Worm (Caenorhabditis elegans) whole organism, young adult: Measurements from ENCODE around the gene F10G7.9.

Experiments used
- B0019.2 ChIP-seq: fragments of 200-800 bp; sonication (Bioruptor generic); conservative IDR thresholded peaks from 2 replicates; pipeline ENCODE4 v1.3.6; 2022; ENCODE audit warnings: missing genetic modification reagents, missing genetic modification characterization, missing compliant biosample characterization
- B0336.3 ChIP-seq: fragments of 200-800 bp; sonication (Bioruptor generic); IDR thresholded peaks from 2 replicates; pipeline ENCODE4 v1.3.6; 2022; ENCODE audit warnings: missing genetic modification characterization, missing compliant biosample characterization
- C06A6.2 ChIP-seq: fragments of 200-800 bp; sonication (Bioruptor generic); conservative IDR thresholded peaks from 2 replicates; pipeline ENCODE4 v1.3.6; 2022; ENCODE audit warnings: missing genetic modification characterization, missing compliant biosample characterization
- F33H1.4 ChIP-seq: fragments of 200-800 bp; sonication (Bioruptor generic); IDR thresholded peaks from 2 replicates; pipeline ENCODE4 v1.3.6; 2022; ENCODE audit warnings: missing genetic modification reagents, missing genetic modification characterization, missing compliant biosample characterization
- F39B2.1 ChIP-seq: fragments of 200-800 bp; sonication (Bioruptor generic); IDR thresholded peaks from 2 replicates; pipeline ENCODE4 v1.3.6; 2022; ENCODE audit warnings: missing genetic modification reagents, missing genetic modification characterization, missing compliant biosample characterization
- F49E8.2 ChIP-seq: sonication (generic microtip); optimal IDR thresholded peaks from 3 replicates; lab custom pipeline; 2017; ENCODE audit warnings: missing genetic modification characterization, mild to moderate bottlenecking, missing compliant biosample characterization, antibody characterized with exemption, moderate library complexity; ENCODE audit not compliant: insufficient read depth
- K12H6.12 ChIP-seq: fragments of 200-800 bp; sonication (Bioruptor generic); optimal IDR thresholded peaks from 2 replicates; lab custom pipeline; 2018; ENCODE audit warnings: mild to moderate bottlenecking, missing genetic modification characterization, missing compliant biosample characterization
- ama-1 ChIP-seq, 3 experiments: fragments of 150-350 bp in 1 of 3; sonication (generic microtip) in 2 of 3; optimal IDR thresholded peaks; 2 replicates each; lab custom pipeline; 2014 to 2018; ENCODE audit warnings: missing biosample characterization in 2 of 3, missing genetic modification characterization in 2 of 3, missing genetic modification reagents in 2 of 3
- aptf-2 ChIP-seq: fragments of 200-800 bp; sonication (Bioruptor generic); conservative IDR thresholded peaks from 2 replicates; pipeline ENCODE4 v1.3.6; 2022; ENCODE audit warnings: missing genetic modification reagents, missing genetic modification characterization, missing compliant biosample characterization
- atf-7 ChIP-seq: sonication (generic microtip); optimal IDR thresholded peaks from 2 replicates; lab custom pipeline; 2017; ENCODE audit warnings: mild to moderate bottlenecking, missing genetic modification characterization, missing compliant biosample characterization
- athp-1 ChIP-seq: sonication (generic microtip); optimal IDR thresholded peaks from 2 replicates; lab custom pipeline; 2017; ENCODE audit warnings: mild to moderate bottlenecking, missing genetic modification characterization, missing compliant biosample characterization
- attf-5 ChIP-seq: fragments of 200-800 bp; sonication (Bioruptor generic); optimal IDR thresholded peaks from 2 replicates; lab custom pipeline; 2018; ENCODE audit warnings: mild to moderate bottlenecking, missing genetic modification characterization, missing compliant biosample characterization
- attf-6 ChIP-seq: fragments of 200-800 bp; sonication (Bioruptor generic); IDR thresholded peaks from 2 replicates; pipeline ENCODE4 v1.3.6; 2022; ENCODE audit warnings: missing genetic modification reagents, missing genetic modification characterization, missing compliant biosample characterization
- cebp-1 ChIP-seq, 2 experiments: fragments of 200-800 bp in 1 of 2; sonication (Bioruptor generic) in 1 of 2; sonication (generic microtip) in 1 of 2; IDR thresholded peaks in 1 of 2; optimal IDR thresholded peaks in 1 of 2; 2 replicates each; pipeline versions ENCODE4 v1.3.6 to Lab custom; 2017 to 2022; ENCODE audit warnings: missing compliant biosample characterization in 2 of 2, missing genetic modification characterization in 2 of 2, mild to moderate bottlenecking in 1 of 2, missing genetic modification reagents in 1 of 2, moderate library complexity in 1 of 2
- cebp-2 ChIP-seq: fragments of 200-800 bp; sonication (Bioruptor generic); IDR thresholded peaks from 2 replicates; pipeline ENCODE4 v1.3.6; 2022; ENCODE audit warnings: missing genetic modification characterization, missing compliant biosample characterization
- ceh-91 ChIP-seq: fragments of 200-800 bp; sonication (Bioruptor generic); IDR thresholded peaks from 2 replicates; pipeline ENCODE4 v1.3.6; 2022; ENCODE audit warnings: missing genetic modification reagents, missing genetic modification characterization, missing compliant biosample characterization
- dox-1 ChIP-seq: fragments of 200-800 bp; sonication (Bioruptor generic); IDR thresholded peaks from 2 replicates; pipeline ENCODE4 v1.3.6; 2022; ENCODE audit warnings: missing genetic modification reagents, missing genetic modification characterization, missing compliant biosample characterization
- dpl-1 ChIP-seq: fragments of 150-350 bp; optimal IDR thresholded peaks from 2 replicates; lab custom pipeline; 2014; ENCODE audit warnings: missing biosample characterization, missing genetic modification reagents, missing genetic modification characterization
- efl-1 ChIP-seq: fragments of 150-350 bp; optimal IDR thresholded peaks from 2 replicates; lab custom pipeline; 2014; ENCODE audit warnings: missing biosample characterization, missing genetic modification reagents, missing genetic modification characterization
- egl-18 ChIP-seq: fragments of 200-800 bp; sonication (Bioruptor generic); IDR thresholded peaks from 2 replicates; pipeline ENCODE4 v1.3.6; 2022; ENCODE audit warnings: missing genetic modification reagents, missing genetic modification characterization, missing compliant biosample characterization
- egrh-3 ChIP-seq: fragments of 200-800 bp; sonication (Bioruptor generic); IDR thresholded peaks from 2 replicates; pipeline ENCODE4 v1.3.6; 2022; ENCODE audit warnings: missing genetic modification reagents, missing genetic modification characterization, missing compliant biosample characterization
- him-1 ChIP-seq: sonication (generic microtip); optimal IDR thresholded peaks from 2 replicates; lab custom pipeline; 2016; ENCODE audit warnings: missing genotype, missing genetic modification reagents, missing genetic modification characterization, missing compliant biosample characterization
- hlh-12 ChIP-seq: sonication (generic microtip); optimal IDR thresholded peaks from 2 replicates; lab custom pipeline; 2016; ENCODE audit warnings: missing genetic modification characterization, missing compliant biosample characterization
- hlh-26 ChIP-seq: fragments of 200-800 bp; sonication (Bioruptor generic); conservative IDR thresholded peaks from 2 replicates; pipeline ENCODE4 v1.3.6; 2022; ENCODE audit warnings: missing genetic modification reagents, missing genetic modification characterization, missing compliant biosample characterization
- hrde-1 ChIP-seq: sonication (generic microtip); optimal IDR thresholded peaks from 2 replicates; lab custom pipeline; 2016; ENCODE audit warnings: missing genetic modification characterization, mild to moderate bottlenecking, missing compliant biosample characterization, moderate library complexity, missing genotype, missing genetic modification reagents, borderline replicate concordance
- let-607 ChIP-seq, 2 experiments: fragments of 200-800 bp in 1 of 2; sonication (Bioruptor generic) in 1 of 2; sonication (generic microtip) in 1 of 2; optimal IDR thresholded peaks; 2 replicates each; lab custom pipeline; 2016 to 2018; ENCODE audit warnings: mild to moderate bottlenecking in 2 of 2, missing compliant biosample characterization in 2 of 2, missing genetic modification characterization in 2 of 2, moderate library complexity in 2 of 2, missing genotype in 1 of 2
- lin-26 ChIP-seq: fragments of 200-800 bp; sonication (Bioruptor generic); IDR thresholded peaks from 2 replicates; pipeline ENCODE4 v1.3.6; 2022; ENCODE audit warnings: missing genetic modification reagents, missing genetic modification characterization, missing compliant biosample characterization
- lin-35 ChIP-seq, 3 experiments: fragments of 150-350 bp in 2 of 3; sonication (generic microtip) in 1 of 3; optimal IDR thresholded peaks; 2 replicates each; lab custom pipeline; 2014 to 2018; ENCODE audit warnings: missing biosample characterization in 3 of 3, missing genetic modification characterization in 3 of 3, missing genetic modification reagents in 3 of 3
- lin-40 ChIP-seq: sonication (generic microtip); optimal IDR thresholded peaks from 2 replicates; lab custom pipeline; 2016; ENCODE audit warnings: missing genetic modification characterization, mild to moderate bottlenecking, missing compliant biosample characterization, missing genotype, missing genetic modification reagents
- lin-54 ChIP-seq: fragments of 200-800 bp; sonication (Bioruptor generic); optimal IDR thresholded peaks from 2 replicates; lab custom pipeline; 2018; ENCODE audit warnings: mild to moderate bottlenecking, missing genetic modification characterization, missing compliant biosample characterization
- lir-1 ChIP-seq: fragments of 200-800 bp; sonication (Bioruptor generic); conservative IDR thresholded peaks from 2 replicates; pipeline ENCODE4 v1.3.6; 2022; ENCODE audit warnings: missing genetic modification reagents, missing genetic modification characterization, missing compliant biosample characterization
- lsl-1 ChIP-seq: fragments of 200-800 bp; sonication (Bioruptor generic); optimal IDR thresholded peaks from 2 replicates; lab custom pipeline; 2018; ENCODE audit warnings: mild to moderate bottlenecking, missing genetic modification characterization, moderate library complexity, missing compliant biosample characterization
- lsy-27 ChIP-seq: sonication (generic microtip); optimal IDR thresholded peaks from 2 replicates; lab custom pipeline; 2017; ENCODE audit warnings: missing genetic modification characterization, mild to moderate bottlenecking, missing compliant biosample characterization, antibody characterized with exemption, missing genotype, borderline replicate concordance; ENCODE audit not compliant: insufficient read depth
- madf-3 ChIP-seq: fragments of 200-800 bp; sonication (Bioruptor generic); IDR thresholded peaks from 2 replicates; pipeline ENCODE4 v1.3.6; 2022; ENCODE audit warnings: missing genetic modification reagents, missing genetic modification characterization, missing compliant biosample characterization
- madf-6 ChIP-seq: fragments of 200-800 bp; sonication (Bioruptor generic); IDR thresholded peaks from 2 replicates; pipeline ENCODE4 v1.3.6; 2022; ENCODE audit warnings: missing genetic modification reagents, missing genetic modification characterization, missing compliant biosample characterization
- madf-8 ChIP-seq: fragments of 200-800 bp; sonication (Bioruptor generic); conservative IDR thresholded peaks from 2 replicates; pipeline ENCODE4 v1.3.6; 2022; ENCODE audit warnings: missing genetic modification reagents, missing genetic modification characterization, missing compliant biosample characterization
- mes-4 ChIP-seq: sonication (generic microtip); optimal IDR thresholded peaks from 2 replicates; lab custom pipeline; 2016; ENCODE audit warnings: missing genotype, missing genetic modification characterization, missing compliant biosample characterization
- nfya-2 ChIP-seq: fragments of 200-800 bp; sonication (Bioruptor generic); IDR thresholded peaks from 2 replicates; pipeline ENCODE4 v1.3.6; 2022; ENCODE audit warnings: missing genetic modification reagents, missing genetic modification characterization, missing compliant biosample characterization
- nfyb-1 ChIP-seq: fragments of 200-800 bp; sonication (Bioruptor generic); IDR thresholded peaks from 2 replicates; pipeline ENCODE4 v1.3.6; 2022; ENCODE audit warnings: missing genetic modification reagents, missing genetic modification characterization, missing compliant biosample characterization
- pbrm-1 ChIP-seq: fragments of 200-800 bp; sonication (Bioruptor generic); IDR thresholded peaks from 2 replicates; pipeline ENCODE4 v1.3.6; 2022; ENCODE audit warnings: missing genetic modification reagents, missing genetic modification characterization, missing compliant biosample characterization
- rcor-1 ChIP-seq: fragments of 200-800 bp; sonication (Bioruptor generic); IDR thresholded peaks from 2 replicates; pipeline ENCODE4 v1.3.6; 2022; ENCODE audit warnings: missing genetic modification reagents, missing genetic modification characterization, missing compliant biosample characterization
- snpc-4 ChIP-seq, 5 experiments: fragments of 150-350 bp in 1 of 5; sonication (generic microtip) in 4 of 5; optimal IDR thresholded peaks; 2 replicates each; lab custom pipeline; 2014 to 2018; ENCODE audit warnings: missing genetic modification characterization in 5 of 5, missing biosample characterization in 3 of 5, antibody characterized with exemption in 2 of 5, mild to moderate bottlenecking in 2 of 5, missing compliant biosample characterization in 2 of 5, missing genotype in 2 of 5, moderate library complexity in 2 of 5, missing genetic modification reagents in 1 of 5
- zfh-2 ChIP-seq: fragments of 200-800 bp; sonication (Bioruptor generic); conservative IDR thresholded peaks from 2 replicates; pipeline ENCODE4 v1.3.6; 2022; ENCODE audit warnings: missing genetic modification reagents, missing genetic modification characterization, missing compliant biosample characterization
- ztf-26 ChIP-seq: sonication (generic microtip); optimal IDR thresholded peaks from 2 replicates; lab custom pipeline; 2017; ENCODE audit warnings: missing genetic modification characterization, missing compliant biosample characterization
- ztf-28 ChIP-seq: fragments of 200-800 bp; sonication (Bioruptor generic); IDR thresholded peaks from 2 replicates; pipeline ENCODE4 v1.3.6; 2022; ENCODE audit warnings: missing genetic modification reagents, missing genetic modification characterization, missing compliant biosample characterization

The F10G7.9 gene

ce11 chrII:4703011-4703410 is 3.3 kb downstream of the F10G7.9 start (continued):
- TF ChIP-seq snpc-4 (GFP tag; optimal IDR thresholded peaks at IDR 0.05; lab: Kevin White, UChicago) (no peak), snpc-4 (tag; optimal IDR thresholded peaks at IDR 0.05; lab: Kevin White, UChicago) (no peak), ama-1 (optimal IDR thresholded peaks at IDR 0.05; lab: Kevin White, UChicago) (no peak), ama-1 (GFP tag; optimal IDR thresholded peaks at IDR 0.05; lab: Kevin White, UChicago) (no peak), rcor-1 (peak; percentile 77), let-607 (tag; optimal IDR thresholded peaks at IDR 0.05; lab: Kevin White, UChicago) (no peak), nfya-2 (no peak), atf-7 (peak; percentile 11), lin-54 (GFP tag; lab: Kevin White, UChicago) (peak; percentile 58), efl-1 (peak; percentile 39), him-1 (tag; lab: Kevin White, UChicago) (peak; percentile 16), lir-1 (GFP tag; lab: Robert Waterston, UW) (no peak), hlh-26 (GFP tag; lab: Robert Waterston, UW) (no peak), cebp-2 (GFP tag; lab: Robert Waterston, UW) (no peak), lsy-27 (tag; lab: Kevin White, UChicago) (no peak), nfyb-1 (GFP tag; lab: Robert Waterston, UW) (0 out of 2 replicates have a peak, but pooled peaks have one; percentile 28), F39B2.1 (GFP tag; lab: Robert Waterston, UW) (no peak), mes-4 (peak; percentile 28), hlh-12 (no peak), F33H1.4 (peak; percentile 36; the same call in 1 of the 2 replicates), aptf-2 (GFP tag; lab: Robert Waterston, UW) (no peak), ztf-26 (tag; lab: Kevin White, UChicago) (no peak), athp-1 (tag; lab: Kevin White, UChicago) (peak; percentile 2), F49E8.2 (tag; lab: Kevin White, UChicago) (peak; percentile 62)

DNA sequence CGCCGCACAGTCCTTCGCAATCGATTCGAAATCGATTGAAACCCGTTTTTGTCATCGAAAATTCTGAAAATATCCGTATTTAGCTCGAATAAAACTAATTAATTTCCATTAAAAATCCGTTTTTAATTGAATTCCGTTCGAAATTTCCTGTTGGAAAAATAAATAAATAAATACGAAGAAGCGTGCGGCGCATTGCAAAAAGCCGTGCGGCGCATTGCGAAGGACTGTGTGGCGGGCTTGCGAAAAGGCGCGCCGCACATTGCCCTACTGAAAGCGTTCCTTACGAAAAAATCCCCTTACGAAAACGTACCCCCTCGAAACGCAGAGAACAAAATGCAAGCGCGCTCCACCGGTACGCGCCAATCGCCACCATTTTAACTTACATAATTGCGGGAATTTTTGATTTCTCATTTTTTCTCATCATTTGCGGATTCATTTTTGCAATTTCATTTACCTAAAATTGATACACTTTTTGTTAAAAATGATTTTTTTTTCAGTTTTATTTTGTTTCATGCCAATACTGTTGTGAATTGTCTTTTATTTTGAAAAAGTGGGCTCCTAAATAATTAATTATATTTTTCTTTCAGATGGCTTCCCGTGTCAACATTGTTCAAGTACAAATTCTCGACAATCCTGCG is 4.7 kb downstream of the F10G7.9 start, which contains the start of gene unc-85:
Gene unc-85, plus strand, starts transcription at position 588 of the 638 bp plus-strand sequence.
- peak; percentile 77 for TF ChIP-seq attf-6 (GFP tag; lab: Robert Waterston, UW)
- peak; percentile 98 for TF ChIP-seq B0019.2 (GFP tag; lab: Robert Waterston, UW)
- 0 out of 2 replicates have a peak, but pooled peaks have one; percentile 52 for TF ChIP-seq egl-18 (GFP tag; lab: Robert Waterston, UW)
- peak; percentile 88 for TF ChIP-seq dpl-1 (GFP tag; lab: Kevin White, UChicago)
- peak; percentile 69 for TF ChIP-seq B0336.3 (GFP tag; lab: Robert Waterston, UW)
- TF ChIP-seq lin-40 (tag; lab: Kevin White, UChicago): peak; percentile 82
- peak; percentile 99 for TF ChIP-seq dox-1 (GFP tag; lab: Robert Waterston, UW)
- peak; percentile 97 for TF ChIP-seq madf-8 (GFP tag; lab: Robert Waterston, UW)
- peak; percentile 99 for TF ChIP-seq madf-6
- peak; percentile 98 for TF ChIP-seq C06A6.2 (GFP tag; lab: Robert Waterston, UW)
- peak; percentile 79 for TF ChIP-seq lin-26 (GFP tag; lab: Robert Waterston, UW)
- peak; percentile 2 for TF ChIP-seq K12H6.12 (tag; lab: Kevin White, UChicago)
- peak; percentile 78 for TF ChIP-seq cebp-1 (GFP tag; IDR thresholded peaks at IDR 0.05; lab: Robert Waterston, UW)
- TF ChIP-seq cebp-1 (tag; optimal IDR thresholded peaks at IDR 0.05; lab: Kevin White, UChicago): peak; percentile 79
- peak; percentile 96 for TF ChIP-seq F33H1.4
- peak; percentile 54 to 70 (median 60) for TF ChIP-seq lin-35 (GFP tag; optimal IDR thresholded peaks at IDR 0.05; lab: Kevin White, UChicago)
- peak; percentile 78 for TF ChIP-seq zfh-2 (GFP tag; lab: Robert Waterston, UW)
- TF ChIP-seq attf-5 (GFP tag; lab: Kevin White, UChicago): peak; percentile 90
- peak; percentile 93 for TF ChIP-seq pbrm-1 (GFP tag; lab: Robert Waterston, UW)
- TF ChIP-seq hrde-1 (tag; lab: Kevin White, UChicago): peak; percentile 11
- TF ChIP-seq madf-3 (GFP tag; lab: Robert Waterston, UW): peak; percentile 95
- peak; percentile 85 for TF ChIP-seq egrh-3 (GFP tag; lab: Robert Waterston, UW)
- peak; percentile 100 for TF ChIP-seq ceh-91 (GFP tag; lab: Robert Waterston, UW)
- peak; percentile 87 for TF ChIP-seq F49E8.2 (tag; lab: Kevin White, UChicago)
- TF ChIP-seq ztf-28 (GFP tag; lab: Robert Waterston, UW): peak; percentile 98
- TF ChIP-seq lsl-1 (GFP tag; lab: Kevin White, UChicago): peak; percentile 79
